Worm (Caenorhabditis elegans) whole organism, young adult: ENCODE results near the gene pud-3.

Source experiments
- F10E7.11 ChIP-seq: sonication (generic microtip); optimal IDR thresholded peaks from 2 replicates; lab custom pipeline; 2017; ENCODE audit warnings: mild to moderate bottlenecking, missing genetic modification characterization, moderate library complexity, missing compliant biosample characterization
- F33H1.4 ChIP-seq: fragments of 200-800 bp; sonication (Bioruptor generic); IDR thresholded peaks from 2 replicates; pipeline ENCODE4 v1.3.6; 2022; ENCODE audit warnings: missing genetic modification reagents, missing genetic modification characterization, missing compliant biosample characterization
- T07F8.4 ChIP-seq: sonication (generic microtip); optimal IDR thresholded peaks from 2 replicates; lab custom pipeline; 2016; ENCODE audit warnings: mild to moderate bottlenecking, missing genetic modification characterization, moderate library complexity, missing compliant biosample characterization
- Y79H2A.3 ChIP-seq: fragments of 200-800 bp; sonication (Bioruptor generic); conservative IDR thresholded peaks from 2 replicates; pipeline ENCODE4 v1.3.6; 2022; ENCODE audit warnings: missing genetic modification reagents, missing genetic modification characterization, missing compliant biosample characterization
- ama-1 ChIP-seq, 3 experiments: fragments of 150-350 bp in 1 of 3; sonication (generic microtip) in 2 of 3; optimal IDR thresholded peaks; 2 replicates each; lab custom pipeline; 2014 to 2018; ENCODE audit warnings: missing biosample characterization in 2 of 3, missing genetic modification characterization in 2 of 3, missing genetic modification reagents in 2 of 3
- aptf-3 ChIP-seq: fragments of 200-800 bp; sonication (Bioruptor generic); IDR thresholded peaks from 2 replicates; pipeline ENCODE4 v1.3.6; 2022; ENCODE audit warnings: missing genetic modification characterization, missing compliant biosample characterization
- atf-7 ChIP-seq: sonication (generic microtip); optimal IDR thresholded peaks from 2 replicates; lab custom pipeline; 2017; ENCODE audit warnings: mild to moderate bottlenecking, missing genetic modification characterization, missing compliant biosample characterization
- athp-1 ChIP-seq: sonication (generic microtip); optimal IDR thresholded peaks from 2 replicates; lab custom pipeline; 2017; ENCODE audit warnings: mild to moderate bottlenecking, missing genetic modification characterization, missing compliant biosample characterization
- attf-5 ChIP-seq: fragments of 200-800 bp; sonication (Bioruptor generic); optimal IDR thresholded peaks from 2 replicates; lab custom pipeline; 2018; ENCODE audit warnings: mild to moderate bottlenecking, missing genetic modification characterization, missing compliant biosample characterization
- ceh-27 ChIP-seq: fragments of 200-800 bp; sonication (Bioruptor generic); optimal IDR thresholded peaks from 2 replicates; lab custom pipeline; 2018; ENCODE audit warnings: mild to moderate bottlenecking, missing genetic modification characterization, moderate library complexity, missing compliant biosample characterization
- ceh-40 ChIP-seq: fragments of 200-800 bp; sonication (Bioruptor generic); IDR thresholded peaks from 2 replicates; pipeline ENCODE4 v1.3.6; 2022; ENCODE audit warnings: missing genetic modification characterization, missing compliant biosample characterization
- ceh-91 ChIP-seq: fragments of 200-800 bp; sonication (Bioruptor generic); IDR thresholded peaks from 2 replicates; pipeline ENCODE4 v1.3.6; 2022; ENCODE audit warnings: missing genetic modification reagents, missing genetic modification characterization, missing compliant biosample characterization
- dox-1 ChIP-seq: fragments of 200-800 bp; sonication (Bioruptor generic); IDR thresholded peaks from 2 replicates; pipeline ENCODE4 v1.3.6; 2022; ENCODE audit warnings: missing genetic modification reagents, missing genetic modification characterization, missing compliant biosample characterization
- efl-1 ChIP-seq: fragments of 150-350 bp; optimal IDR thresholded peaks from 2 replicates; lab custom pipeline; 2014; ENCODE audit warnings: missing biosample characterization, missing genetic modification reagents, missing genetic modification characterization
- egrh-3 ChIP-seq: fragments of 200-800 bp; sonication (Bioruptor generic); IDR thresholded peaks from 2 replicates; pipeline ENCODE4 v1.3.6; 2022; ENCODE audit warnings: missing genetic modification reagents, missing genetic modification characterization, missing compliant biosample characterization
- ets-4 ChIP-seq: fragments of 200-800 bp; sonication (Bioruptor generic); optimal IDR thresholded peaks from 2 replicates; lab custom pipeline; 2018; ENCODE audit warnings: mild to moderate bottlenecking, missing genetic modification characterization, missing compliant biosample characterization
- hlh-26 ChIP-seq: fragments of 200-800 bp; sonication (Bioruptor generic); conservative IDR thresholded peaks from 2 replicates; pipeline ENCODE4 v1.3.6; 2022; ENCODE audit warnings: missing genetic modification reagents, missing genetic modification characterization, missing compliant biosample characterization
- let-607 ChIP-seq, 2 experiments: fragments of 200-800 bp in 1 of 2; sonication (Bioruptor generic) in 1 of 2; sonication (generic microtip) in 1 of 2; optimal IDR thresholded peaks; 2 replicates each; lab custom pipeline; 2016 to 2018; ENCODE audit warnings: mild to moderate bottlenecking in 2 of 2, missing compliant biosample characterization in 2 of 2, missing genetic modification characterization in 2 of 2, moderate library complexity in 2 of 2, missing genotype in 1 of 2
- lin-40 ChIP-seq: sonication (generic microtip); optimal IDR thresholded peaks from 2 replicates; lab custom pipeline; 2016; ENCODE audit warnings: missing genetic modification characterization, mild to moderate bottlenecking, missing compliant biosample characterization, missing genotype, missing genetic modification reagents
- lin-54 ChIP-seq: fragments of 200-800 bp; sonication (Bioruptor generic); optimal IDR thresholded peaks from 2 replicates; lab custom pipeline; 2018; ENCODE audit warnings: mild to moderate bottlenecking, missing genetic modification characterization, missing compliant biosample characterization
- madf-10 ChIP-seq: sonication (generic microtip); optimal IDR thresholded peaks from 2 replicates; lab custom pipeline; 2016; ENCODE audit warnings: mild to moderate bottlenecking, missing genetic modification characterization, missing compliant biosample characterization
- madf-8 ChIP-seq: fragments of 200-800 bp; sonication (Bioruptor generic); conservative IDR thresholded peaks from 2 replicates; pipeline ENCODE4 v1.3.6; 2022; ENCODE audit warnings: missing genetic modification reagents, missing genetic modification characterization, missing compliant biosample characterization
- mes-4 ChIP-seq: sonication (generic microtip); optimal IDR thresholded peaks from 2 replicates; lab custom pipeline; 2016; ENCODE audit warnings: missing genotype, missing genetic modification characterization, missing compliant biosample characterization
- mxl-1 ChIP-seq: sonication (generic microtip); optimal IDR thresholded peaks from 2 replicates; lab custom pipeline; 2016; ENCODE audit warnings: missing genetic modification characterization, missing compliant biosample characterization
- nfya-2 ChIP-seq: fragments of 200-800 bp; sonication (Bioruptor generic); IDR thresholded peaks from 2 replicates; pipeline ENCODE4 v1.3.6; 2022; ENCODE audit warnings: missing genetic modification reagents, missing genetic modification characterization, missing compliant biosample characterization
- nfyb-1 ChIP-seq: fragments of 200-800 bp; sonication (Bioruptor generic); IDR thresholded peaks from 2 replicates; pipeline ENCODE4 v1.3.6; 2022; ENCODE audit warnings: missing genetic modification reagents, missing genetic modification characterization, missing compliant biosample characterization
- nhr-90 ChIP-seq: sonication (generic microtip); optimal IDR thresholded peaks from 2 replicates; lab custom pipeline; 2016; ENCODE audit warnings: missing genotype, mild to moderate bottlenecking, missing genetic modification characterization, missing compliant biosample characterization
- rec-8 ChIP-seq, 2 experiments: sonication (generic microtip); optimal IDR thresholded peaks; 2 replicates each; lab custom pipeline; 2016; ENCODE audit warnings: mild to moderate bottlenecking in 2 of 2, missing genetic modification characterization in 2 of 2, missing genetic modification reagents in 2 of 2, missing genotype in 2 of 2, missing biosample characterization in 1 of 2, missing compliant biosample characterization in 1 of 2, moderate library complexity in 1 of 2
- rpc-1 ChIP-seq, 2 experiments: fragments of 150-350 bp in 1 of 2; sonication (generic microtip) in 1 of 2; optimal IDR thresholded peaks; 2 replicates each; lab custom pipeline; 2014 to 2018; ENCODE audit warnings: missing biosample characterization in 1 of 2, missing genetic modification characterization in 1 of 2, missing genetic modification reagents in 1 of 2, missing genotype in 1 of 2
- snpc-1.3 ChIP-seq: sonication (generic microtip); optimal IDR thresholded peaks from 2 replicates; lab custom pipeline; 2017; ENCODE audit warnings: missing genetic modification characterization, mild to moderate bottlenecking, missing compliant biosample characterization, antibody characterized with exemption, moderate library complexity, missing genotype, missing genetic modification reagents; ENCODE audit not compliant: insufficient read depth
- snpc-3.4 ChIP-seq: sonication (generic microtip); optimal IDR thresholded peaks from 2 replicates; lab custom pipeline; 2017; ENCODE audit warnings: missing genetic modification characterization, mild to moderate bottlenecking, missing compliant biosample characterization, antibody characterized with exemption, moderate library complexity, missing genotype, missing genetic modification reagents
- snpc-4 ChIP-seq, 5 experiments: fragments of 150-350 bp in 1 of 5; sonication (generic microtip) in 4 of 5; optimal IDR thresholded peaks; 2 replicates each; lab custom pipeline; 2014 to 2018; ENCODE audit warnings: missing genetic modification characterization in 5 of 5, missing biosample characterization in 3 of 5, antibody characterized with exemption in 2 of 5, mild to moderate bottlenecking in 2 of 5, missing compliant biosample characterization in 2 of 5, missing genotype in 2 of 5, moderate library complexity in 2 of 5, missing genetic modification reagents in 1 of 5
- unc-130 ChIP-seq: sonication (generic microtip); optimal IDR thresholded peaks from 2 replicates; lab custom pipeline; 2016; ENCODE audit warnings: missing genetic modification reagents, missing genetic modification characterization, missing compliant biosample characterization
- unc-62 ChIP-seq: fragments of 150-350 bp; optimal IDR thresholded peaks from 2 replicates; lab custom pipeline; 2014; ENCODE audit warnings: missing biosample characterization, missing genetic modification reagents, missing genetic modification characterization
- zfh-2 ChIP-seq: fragments of 200-800 bp; sonication (Bioruptor generic); conservative IDR thresholded peaks from 2 replicates; pipeline ENCODE4 v1.3.6; 2022; ENCODE audit warnings: missing genetic modification reagents, missing genetic modification characterization, missing compliant biosample characterization
- ztf-18 ChIP-seq: sonication (generic microtip); optimal IDR thresholded peaks from 2 replicates; lab custom pipeline; 2016; ENCODE audit warnings: missing genotype, mild to moderate bottlenecking, missing genetic modification characterization, missing compliant biosample characterization
- ztf-22 ChIP-seq: fragments of 200-800 bp; sonication (Bioruptor generic); optimal IDR thresholded peaks from 2 replicates; lab custom pipeline; 2018; ENCODE audit warnings: mild to moderate bottlenecking, missing genetic modification characterization, moderate library complexity, missing compliant biosample characterization

pud-3 gene

ce11 chrV:2308246-2308645 is 16.7 kb downstream of the pud-3 start (continued):
- TF ChIP-seq ceh-27 (GFP tag; lab: Kevin White, UChicago) (no peak), athp-1 (tag; lab: Kevin White, UChicago) (no peak), madf-10 (tag; lab: Kevin White, UChicago) (peak; percentile 41), attf-5 (GFP tag; lab: Kevin White, UChicago) (no peak), Y79H2A.3 (GFP tag; lab: Robert Waterston, UW) (no peak), unc-130 (GFP tag; lab: Kevin White, UChicago) (no peak), let-607 (tag; optimal IDR thresholded peaks at IDR 0.05; lab: Kevin White, UChicago) (peak; percentile 70 to 82), dox-1 (GFP tag; lab: Robert Waterston, UW) (peak; percentile 73), aptf-3 (GFP tag; lab: Robert Waterston, UW) (no peak), snpc-3.4 (no peak), lin-40 (tag; lab: Kevin White, UChicago) (no peak), rec-8 (tag; optimal IDR thresholded peaks at IDR 0.05; lab: Kevin White, UChicago) (no peak), T07F8.4 (tag; lab: Kevin White, UChicago) (no peak), ets-4 (GFP tag; lab: Kevin White, UChicago) (peak; percentile 41), snpc-4 (GFP tag; optimal IDR thresholded peaks at IDR 0.05; lab: Kevin White, UChicago) (no peak), snpc-4 (tag; optimal IDR thresholded peaks at IDR 0.05; lab: Kevin White, UChicago) (no peak), nhr-90 (tag; lab: Kevin White, UChicago) (peak; percentile 57), madf-8 (GFP tag; lab: Robert Waterston, UW) (no peak), egrh-3 (GFP tag; lab: Robert Waterston, UW) (no peak), nfya-2 (GFP tag; lab: Robert Waterston, UW) (no peak), hlh-26 (GFP tag; lab: Robert Waterston, UW) (no peak), nfyb-1 (GFP tag; lab: Robert Waterston, UW) (peak; percentile 72), ama-1 (optimal IDR thresholded peaks at IDR 0.05; lab: Kevin White, UChicago) (no peak), ama-1 (GFP tag; optimal IDR thresholded peaks at IDR 0.05; lab: Kevin White, UChicago) (no peak), ztf-22 (GFP tag; lab: Kevin White, UChicago) (peak; percentile 65), atf-7 (peak; percentile 82)

ce11 chrV:2306383-2306782 is 18.6 kb downstream of the pud-3 start:
- no peak for TF ChIP-seq lin-54 (GFP tag; lab: Kevin White, UChicago)
- no peak for TF ChIP-seq snpc-1.3 (tag; lab: Kevin White, UChicago)
- TF ChIP-seq nfyb-1 (GFP tag; lab: Robert Waterston, UW) = no peak
- no peak for TF ChIP-seq zfh-2 (GFP tag; lab: Robert Waterston, UW)
- TF ChIP-seq F33H1.4 = no peak
- no peak for TF ChIP-seq efl-1
- no peak for TF ChIP-seq nhr-90 (tag; lab: Kevin White, UChicago)
- TF ChIP-seq rpc-1 (optimal IDR thresholded peaks at IDR 0.05; lab: Kevin White, UChicago) = no peak
- no peak for TF ChIP-seq rpc-1 (tag; optimal IDR thresholded peaks at IDR 0.05; lab: Kevin White, UChicago)
- no peak for TF ChIP-seq let-607 (tag; optimal IDR thresholded peaks at IDR 0.05; lab: Kevin White, UChicago)
- TF ChIP-seq egrh-3 (GFP tag; lab: Robert Waterston, UW) = no peak
- no peak for TF ChIP-seq F10E7.11 (tag; lab: Kevin White, UChicago)
- TF ChIP-seq mxl-1 = no peak
- no peak for TF ChIP-seq ceh-91 (GFP tag; lab: Robert Waterston, UW)
- TF ChIP-seq Y79H2A.3 (GFP tag; lab: Robert Waterston, UW) = no peak
- TF ChIP-seq unc-130 (GFP tag; lab: Kevin White, UChicago) = no peak
- TF ChIP-seq dox-1 (GFP tag; lab: Robert Waterston, UW) = no peak
- TF ChIP-seq ceh-40 (GFP tag; lab: Robert Waterston, UW) = no peak
- TF ChIP-seq ztf-18 = no peak
- TF ChIP-seq mes-4 (tag; lab: Kevin White, UChicago) = no peak
- TF ChIP-seq unc-62 (GFP tag; lab: Kevin White, UChicago) = no peak
